Worm (Caenorhabditis elegans) whole organism, early embryonic: ENCODE data around the gene R02F2.5.

Source experiments
- B0310.2 ChIP-seq: sonication (generic microtip); optimal IDR thresholded peaks from 2 replicates; lab custom pipeline; 2016; ENCODE audit warnings: mild to moderate bottlenecking, missing genetic modification characterization, missing compliant biosample characterization
- aly-1 ChIP-seq: sonication (generic microtip); optimal IDR thresholded peaks from 2 replicates; lab custom pipeline; 2016; ENCODE audit warnings: missing genetic modification characterization, missing compliant biosample characterization
- ama-1 ChIP-seq: fragments of 150-350 bp; optimal IDR thresholded peaks from 2 replicates; lab custom pipeline; 2014
- ceh-13 ChIP-seq: fragments of 200-800 bp; sonication (Bioruptor generic); optimal IDR thresholded peaks from 2 replicates; lab custom pipeline; 2018; ENCODE audit warnings: mild to moderate bottlenecking, missing genetic modification characterization, missing compliant biosample characterization
- flt-1 ChIP-seq: fragments of 200-800 bp; sonication (Bioruptor generic); IDR thresholded peaks from 2 replicates; pipeline ENCODE4 v1.3.6; 2022; ENCODE audit warnings: missing genetic modification characterization, missing compliant biosample characterization
- hmbx-1 ChIP-seq: sonication (generic microtip); optimal IDR thresholded peaks from 2 replicates; lab custom pipeline; 2016; ENCODE audit warnings: mild to moderate bottlenecking, missing genetic modification characterization, missing compliant biosample characterization
- hmg-4 ChIP-seq: fragments of 200-800 bp; sonication (Bioruptor generic); optimal IDR thresholded peaks from 2 replicates; lab custom pipeline; 2018; ENCODE audit warnings: mild to moderate bottlenecking, missing genetic modification characterization, missing compliant biosample characterization
- hnd-1 ChIP-seq: sonication (generic microtip); optimal IDR thresholded peaks from 2 replicates; lab custom pipeline; 2016; ENCODE audit warnings: missing genetic modification characterization, missing compliant biosample characterization
- pes-1 ChIP-seq: fragments of 200-800 bp; sonication (Bioruptor generic); IDR thresholded peaks from 2 replicates; pipeline ENCODE4 v1.3.6; 2022; ENCODE audit warnings: missing genetic modification reagents, missing genetic modification characterization, missing compliant biosample characterization
- sea-1 ChIP-seq: fragments of 200-800 bp; sonication (Bioruptor generic); conservative IDR thresholded peaks from 2 replicates; pipeline ENCODE4 v1.3.6; 2022; ENCODE audit warnings: missing genetic modification characterization, missing compliant biosample characterization
- tbx-11 ChIP-seq: fragments of 200-800 bp; sonication (Bioruptor generic); IDR thresholded peaks from 2 replicates; pipeline ENCODE4 v1.3.6; 2022; ENCODE audit warnings: missing genetic modification characterization, missing compliant biosample characterization
- tbx-37 ChIP-seq: fragments of 200-800 bp; sonication (Bioruptor generic); conservative IDR thresholded peaks from 2 replicates; pipeline ENCODE4 v1.3.6; 2022; ENCODE audit warnings: missing genetic modification reagents, missing genetic modification characterization, missing compliant biosample characterization
- tra-4 ChIP-seq: sonication (generic microtip); optimal IDR thresholded peaks from 2 replicates; lab custom pipeline; 2017; ENCODE audit warnings: missing genetic modification characterization, missing compliant biosample characterization

ce11 chrIII:5504725-5505473, 25.8 kb downstream of the R02F2.5 start:
- TF ChIP-seq pes-1 (GFP tag; lab: Robert Waterston, UW), result no peak
- TF ChIP-seq tbx-11 (GFP tag; lab: Robert Waterston, UW), result no peak
- no peak for TF ChIP-seq ama-1
- no peak for TF ChIP-seq tra-4 (tag; lab: Kevin White, UChicago)
- TF ChIP-seq tbx-37 (GFP tag; lab: Robert Waterston, UW), result no peak
- TF ChIP-seq hmbx-1, result no peak
- TF ChIP-seq ceh-13, result no peak
- TF ChIP-seq sea-1, result no peak
- TF ChIP-seq aly-1 (tag; lab: Kevin White, UChicago), result no peak
- TF ChIP-seq B0310.2, result no peak
- TF ChIP-seq hmg-4 (GFP tag; lab: Kevin White, UChicago), result no peak
- no peak for TF ChIP-seq hnd-1 (tag; lab: Kevin White, UChicago)
- no peak for TF ChIP-seq flt-1 (GFP tag; lab: Robert Waterston, UW)
